Worm (Caenorhabditis elegans) whole organism, L4/young adult: Measurements from ENCODE around the gene Y17G7B.12.

ENCODE experiments used
- dao-5 ChIP-seq: sonication (generic microtip); optimal IDR thresholded peaks from 2 replicates; lab custom pipeline; 2016; ENCODE audit warnings: missing genotype, missing genetic modification characterization, moderate library complexity, missing compliant biosample characterization
- him-1 ChIP-seq: sonication (generic microtip); optimal IDR thresholded peaks from 2 replicates; lab custom pipeline; 2016; ENCODE audit warnings: missing genotype, missing genetic modification reagents, missing genetic modification characterization, missing compliant biosample characterization

ce11 chrII:12052136-12052535 lies 28.5 kb downstream of the Y17G7B.12 start:
- TF ChIP-seq him-1, result no peak
- TF ChIP-seq dao-5 (tag; lab: Kevin White, UChicago), result no peak
